Fruit fly (Drosophila melanogaster) whole organism, embryonic: ENCODE measurements around the gene CG5181.

ENCODE experiments used
- Abd-B ChIP-seq: fragments of 200-800 bp; sonication (Bioruptor generic); optimal IDR thresholded peaks from 2 replicates; lab custom pipeline; 2018; ENCODE audit warnings: missing biosample characterization, mild to moderate bottlenecking, missing genetic modification characterization, moderate library complexity
- Adf1 ChIP-seq: fragments of 200-800 bp; sonication (Bioruptor generic); IDR thresholded peaks from 2 replicates; pipeline ENCODE4 v1.3.6; 2022; ENCODE audit warnings: missing biosample characterization, missing genetic modification characterization
- CG11093 ChIP-seq: fragments of 200-800 bp; sonication (Bioruptor generic); IDR thresholded peaks from 3 replicates; pipeline ENCODE4 v1.3.6; 2022; ENCODE audit warnings: missing biosample characterization, missing genetic modification characterization
- CG11696 ChIP-seq: fragments of 200-800 bp; sonication (Bioruptor generic); IDR thresholded peaks from 2 replicates; pipeline ENCODE4 v1.3.6; 2022; ENCODE audit warnings: missing biosample characterization, missing genetic modification characterization
- CG13287 ChIP-seq: fragments of 200-800 bp; sonication (Bioruptor generic); IDR thresholded peaks from 2 replicates; pipeline ENCODE4 v1.3.6; 2022; ENCODE audit warnings: missing biosample characterization, missing genetic modification characterization; ENCODE audit not compliant: partially characterized antibody
- CG14441 ChIP-seq: fragments of 200-800 bp; sonication (Bioruptor generic); IDR thresholded peaks from 2 replicates; pipeline ENCODE4 v1.3.6; 2022; ENCODE audit warnings: missing biosample characterization, missing genetic modification characterization
- CG15601 ChIP-seq: fragments of 200-800 bp; sonication (Bioruptor generic); optimal IDR thresholded peaks from 3 replicates; lab custom pipeline; 2019; ENCODE audit warnings: missing biosample characterization, mild to moderate bottlenecking, missing genetic modification characterization, moderate library complexity
- CG2199 ChIP-seq: fragments of 200-800 bp; sonication (Bioruptor generic); IDR thresholded peaks from 3 replicates; pipeline ENCODE4 v1.3.6; 2022; ENCODE audit warnings: missing biosample characterization, missing genetic modification characterization
- CG3995 ChIP-seq: fragments of 200-800 bp; sonication (Bioruptor generic); optimal IDR thresholded peaks from 3 replicates; lab custom pipeline; 2016; ENCODE audit warnings: missing biosample characterization, missing genetic modification characterization
- CG42726 ChIP-seq: fragments of 200-800 bp; sonication (Bioruptor generic); IDR thresholded peaks from 2 replicates; pipeline ENCODE4 v1.3.6; 2022; ENCODE audit warnings: missing biosample characterization, missing genetic modification characterization; ENCODE audit not compliant: partially characterized antibody
- CG4360 ChIP-seq: fragments of 200-800 bp; sonication (Bioruptor generic); IDR thresholded peaks from 2 replicates; pipeline ENCODE4 v1.3.6; 2022; ENCODE audit warnings: missing biosample characterization, missing genetic modification characterization
- CG4854 ChIP-seq: fragments of 200-800 bp; sonication (Bioruptor generic); optimal IDR thresholded peaks from 2 replicates; lab custom pipeline; 2016; ENCODE audit warnings: missing biosample characterization, missing genetic modification characterization, inconsistent platforms
- CG5245 ChIP-seq: fragments of 200-800 bp; sonication (Bioruptor generic); optimal IDR thresholded peaks from 3 replicates; lab custom pipeline; 2016; ENCODE audit warnings: missing biosample characterization, missing genetic modification characterization
- CG6791 ChIP-seq: fragments of 200-800 bp; sonication (Bioruptor generic); IDR thresholded peaks from 3 replicates; pipeline ENCODE4 v1.3.6; 2022; ENCODE audit warnings: missing biosample characterization, missing genetic modification characterization; ENCODE audit not compliant: partially characterized antibody
- CG7372 ChIP-seq: fragments of 200-800 bp; sonication (Bioruptor generic); IDR thresholded peaks from 2 replicates; pipeline ENCODE4 v1.3.6; 2022; ENCODE audit warnings: missing biosample characterization, missing genetic modification characterization
- CG8281 ChIP-seq: fragments of 200-800 bp; sonication (Bioruptor generic); optimal IDR thresholded peaks from 2 replicates; lab custom pipeline; 2018; ENCODE audit warnings: missing biosample characterization, mild to moderate bottlenecking, missing genetic modification characterization, moderate library complexity
- CG9437 ChIP-seq: fragments of 200-800 bp; sonication (Bioruptor generic); optimal IDR thresholded peaks from 2 replicates; lab custom pipeline; 2018; ENCODE audit warnings: missing biosample characterization, mild to moderate bottlenecking, missing genetic modification characterization
- Dbx ChIP-seq: fragments of 200-800 bp; sonication (Bioruptor generic); IDR thresholded peaks from 3 replicates; pipeline ENCODE4 v1.3.6; 2022; ENCODE audit warnings: missing biosample characterization, missing genetic modification characterization
- Dip2 ChIP-seq: fragments of 200-800 bp; sonication (Bioruptor generic); IDR thresholded peaks from 2 replicates; pipeline ENCODE4 v1.3.6; 2022; ENCODE audit warnings: missing biosample characterization, missing genetic modification characterization
- Fer1 ChIP-seq: fragments of 200-800 bp; sonication (Bioruptor generic); optimal IDR thresholded peaks from 2 replicates; lab custom pipeline; 2017; ENCODE audit warnings: missing biosample characterization, mild to moderate bottlenecking, missing genetic modification characterization
- Lhr ChIP-seq: fragments of 200-800 bp; sonication (Bioruptor generic); optimal IDR thresholded peaks from 3 replicates; lab custom pipeline; 2017; ENCODE audit warnings: mild to moderate bottlenecking, missing biosample characterization, missing genetic modification reagents, missing genetic modification characterization
- NFAT ChIP-seq: fragments of 200-800 bp; sonication (Bioruptor generic); IDR thresholded peaks from 2 replicates; pipeline ENCODE4 v1.3.6; 2022; ENCODE audit warnings: missing biosample characterization, missing genetic modification characterization
- Rfx ChIP-seq: fragments of 200-800 bp; sonication (Bioruptor generic); IDR thresholded peaks from 2 replicates; pipeline ENCODE4 v1.3.6; 2022; ENCODE audit warnings: missing biosample characterization, missing genetic modification characterization
- abd-A ChIP-seq: fragments of 200-800 bp; sonication (Bioruptor generic); optimal IDR thresholded peaks from 3 replicates; lab custom pipeline; 2019; ENCODE audit warnings: missing biosample characterization, mild to moderate bottlenecking, missing genetic modification characterization, moderate library complexity
- cad ChIP-seq: fragments of >200 bp; optimal IDR thresholded peaks from 2 replicates; lab custom pipeline; 2017; ENCODE audit warnings: missing biosample characterization, missing genetic modification characterization
- danr ChIP-seq: fragments of 200-800 bp; sonication (Bioruptor generic); IDR thresholded peaks from 2 replicates; pipeline ENCODE4 v1.3.6; 2022; ENCODE audit warnings: missing biosample characterization, missing genetic modification characterization
- fd96Cb ChIP-seq: fragments of 200-800 bp; sonication (Bioruptor generic); optimal IDR thresholded peaks from 2 replicates; lab custom pipeline; 2018; ENCODE audit warnings: missing biosample characterization, mild to moderate bottlenecking, missing genetic modification characterization, moderate library complexity
- gem ChIP-seq: fragments of 200-800 bp; sonication (Bioruptor generic); optimal IDR thresholded peaks from 2 replicates; lab custom pipeline; 2019; ENCODE audit warnings: missing biosample characterization, mild to moderate bottlenecking, missing genetic modification characterization, moderate library complexity
- maf-S ChIP-seq: fragments of 200-800 bp; sonication (Bioruptor generic); optimal IDR thresholded peaks from 2 replicates; lab custom pipeline; 2016; ENCODE audit warnings: missing biosample characterization, missing genetic modification characterization
- nerfin-1 ChIP-seq: fragments of 200-800 bp; sonication (Bioruptor generic); optimal IDR thresholded peaks from 3 replicates; lab custom pipeline; 2019; ENCODE audit warnings: missing biosample characterization, mild to moderate bottlenecking, missing genetic modification characterization, moderate library complexity
- nerfin-2 ChIP-seq: fragments of 200-800 bp; sonication (Bioruptor generic); IDR thresholded peaks from 2 replicates; pipeline ENCODE4 v1.3.6; 2022; ENCODE audit warnings: missing biosample characterization, missing genetic modification characterization; ENCODE audit not compliant: partially characterized antibody
- peb ChIP-seq: fragments of 200-800 bp; sonication (Bioruptor generic); IDR thresholded peaks from 2 replicates; pipeline ENCODE4 v1.3.6; 2022; ENCODE audit warnings: missing biosample characterization, missing genetic modification characterization
- stwl ChIP-seq: fragments of 200-800 bp; sonication (Bioruptor generic); optimal IDR thresholded peaks from 3 replicates; lab custom pipeline; 2018; ENCODE audit warnings: missing biosample characterization, mild to moderate bottlenecking, missing genetic modification characterization, moderate library complexity
- twi ChIP-seq: fragments of 200-800 bp; optimal IDR thresholded peaks from 2 replicates; lab custom pipeline; 2019; ENCODE audit warnings: missing biosample characterization, mild to moderate bottlenecking, missing genetic modification characterization, moderate library complexity
- zen2 ChIP-seq: fragments of 200-800 bp; sonication (Bioruptor generic); IDR thresholded peaks from 3 replicates; pipeline ENCODE4 v1.3.6; 2022; ENCODE audit warnings: missing biosample characterization, missing genetic modification characterization; ENCODE audit not compliant: partially characterized antibody

CG5181 gene

DNA sequence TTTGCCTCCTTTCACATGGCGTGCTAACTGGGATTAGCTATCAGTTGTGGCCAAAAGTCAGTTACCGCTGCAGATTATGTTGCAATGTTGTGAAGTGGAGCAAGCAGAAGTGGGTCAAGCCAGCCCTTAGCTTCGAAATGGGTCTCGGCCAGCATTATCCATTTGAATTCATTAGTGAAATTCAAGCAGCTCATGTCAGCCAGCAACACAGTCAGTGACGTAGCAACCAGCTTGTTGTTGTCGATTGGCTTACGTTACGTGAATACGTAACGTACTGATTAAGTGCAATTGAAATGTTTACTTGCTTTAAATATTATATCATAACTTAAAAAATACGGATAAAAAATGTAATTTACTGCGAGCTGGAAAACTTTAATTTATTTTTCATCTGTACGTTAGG lies 42.5 kb upstream of the CG5181 start (continued):
- TF ChIP-seq peb (GFP tag; lab: Robert Waterston, UW) (no peak), zen2 (GFP tag; lab: Robert Waterston, UW) (peak; percentile 47; the same call in 1 of the 3 replicates), CG7372 (GFP tag; lab: Robert Waterston, UW) (0 out of 2 replicates have a peak, but pooled peaks have one; percentile 19), CG8281 (tag; lab: Kevin White, UChicago) (no peak), CG6791 (GFP tag; lab: Robert Waterston, UW) (peak; percentile 73), Rfx (GFP tag; lab: Robert Waterston, UW) (peak; percentile 29; the same call in 1 of the 2 replicates), CG42726 (peak; percentile 46; the same call in 1 of the 2 replicates), Lhr (GFP tag; lab: Kevin White, UChicago) (peak; percentile 9), CG13287 (GFP tag; lab: Robert Waterston, UW) (peak; percentile 55; the same call in 1 of the 2 replicates), CG14441 (GFP tag; lab: Robert Waterston, UW) (peak; percentile 20; the same call in 1 of the 2 replicates), nerfin-1 (tag; lab: Kevin White, UChicago) (no peak), Abd-B (GFP tag; lab: Kevin White, UChicago) (no peak), CG4360 (GFP tag; lab: Robert Waterston, UW) (no peak), stwl (peak; percentile 97), Fer1 (no peak), danr (GFP tag; lab: Robert Waterston, UW) (no peak), CG15601 (tag; lab: Kevin White, UChicago) (no peak), CG9437 (GFP tag; lab: Kevin White, UChicago) (peak; percentile 99), cad (GFP tag; lab: Kevin White, UChicago) (no peak), fd96Cb (tag; lab: Kevin White, UChicago) (no peak), CG11696 (no peak), CG11093 (GFP tag; lab: Robert Waterston, UW) (no peak)

dm6 chr2L:7450966-7451365 lies 41.4 kb upstream of the CG5181 start, which contains the start of gene santa-maria:
TSS of gene santa-maria (minus strand) at chr2L:7451244.
- TF ChIP-seq Dip2 (GFP tag; lab: Robert Waterston, UW) (no peak), abd-A (tag; lab: Kevin White, UChicago) (no peak), NFAT (GFP tag; lab: Robert Waterston, UW) (0 out of 2 replicates have a peak, but pooled peaks have one; percentile 19), CG4854 (GFP tag; lab: Kevin White, UChicago) (no peak)
- TF ChIP-seq, all 482 proteins: peak for 1

dm6 chr2L:7448371-7448770 lies 38.8 kb upstream of the CG5181 start:
- TF ChIP-seq maf-S (GFP tag; lab: Kevin White, UChicago) (no peak), Dbx (GFP tag; lab: Robert Waterston, UW) (no peak), CG5245 (GFP tag; lab: Kevin White, UChicago) (no peak), nerfin-2 (GFP tag; lab: Robert Waterston, UW) (no peak), twi (tag; lab: Kevin White, UChicago) (no peak), Adf1 (GFP tag; lab: Robert Waterston, UW) (no peak), peb (GFP tag; lab: Robert Waterston, UW) (no peak), gem (tag; lab: Kevin White, UChicago) (no peak)

DNA sequence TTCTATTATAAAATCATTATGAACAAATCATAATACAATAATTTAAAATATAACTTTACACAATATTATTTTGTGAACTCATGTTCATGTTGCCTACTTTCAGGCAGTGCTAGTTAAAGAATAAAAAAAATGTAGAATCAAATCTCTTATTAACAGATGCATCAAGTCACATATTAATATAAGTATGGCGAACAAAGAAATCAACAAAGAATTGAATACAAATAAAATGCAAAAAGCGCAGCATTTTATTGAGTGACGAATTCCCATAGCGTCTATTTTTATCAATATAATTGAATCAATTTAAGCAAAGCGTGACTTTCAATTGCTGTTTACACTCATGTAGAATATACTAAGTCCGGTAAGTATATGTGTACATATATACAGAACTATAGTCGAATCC lies 38.2 kb upstream of the CG5181 start:
- TF ChIP-seq CG3995 (GFP tag; lab: Kevin White, UChicago) (peak; percentile 80), CG15601 (tag; lab: Kevin White, UChicago) (peak; percentile 17), CG2199 (0 out of 3 replicates have a peak, but pooled peaks have one; percentile 61), CG9437 (GFP tag; lab: Kevin White, UChicago) (no peak)
